Fruit fly (Drosophila melanogaster) whole organism, embryonic: ENCODE results near the gene mop.

ENCODE experiments used
- Antp ChIP-seq: fragments of 200-800 bp; sonication (Bioruptor generic); optimal IDR thresholded peaks from 3 replicates; lab custom pipeline; 2016; ENCODE audit warnings: missing biosample characterization, missing genetic modification characterization
- Atf-2 ChIP-seq: fragments of 200-800 bp; sonication (Bioruptor generic); optimal IDR thresholded peaks from 2 replicates; lab custom pipeline; 2016; ENCODE audit warnings: missing biosample characterization, missing genetic modification characterization
- Blimp-1 ChIP-seq: fragments of 200-800 bp; sonication (Bioruptor generic); optimal IDR thresholded peaks from 3 replicates; lab custom pipeline; 2018; ENCODE audit warnings: missing biosample characterization, missing genetic modification characterization, mild to moderate bottlenecking, moderate library complexity, missing genetic modification reagents
- CG11093 ChIP-seq: fragments of 200-800 bp; sonication (Bioruptor generic); IDR thresholded peaks from 3 replicates; pipeline ENCODE4 v1.3.6; 2022; ENCODE audit warnings: missing biosample characterization, missing genetic modification characterization
- CG11504 ChIP-seq: fragments of 200-800 bp; sonication (Bioruptor generic); optimal IDR thresholded peaks from 3 replicates; lab custom pipeline; 2019; ENCODE audit warnings: missing biosample characterization, mild to moderate bottlenecking, missing genetic modification characterization, moderate library complexity
- CG11695 ChIP-seq: fragments of 200-800 bp; sonication (Bioruptor generic); IDR thresholded peaks from 3 replicates; pipeline ENCODE4 v1.3.6; 2022; ENCODE audit warnings: missing biosample characterization, missing genetic modification characterization
- CG12219 ChIP-seq: fragments of 200-800 bp; sonication (Bioruptor generic); optimal IDR thresholded peaks from 3 replicates; lab custom pipeline; 2018; ENCODE audit warnings: missing biosample characterization, mild to moderate bottlenecking, missing genetic modification characterization
- CG12299 ChIP-seq: fragments of 200-800 bp; sonication (Bioruptor generic); optimal IDR thresholded peaks from 2 replicates; lab custom pipeline; 2018; ENCODE audit warnings: missing biosample characterization, mild to moderate bottlenecking, missing genetic modification characterization
- CG13624 ChIP-seq: fragments of 200-800 bp; sonication (Bioruptor generic); optimal IDR thresholded peaks from 2 replicates; lab custom pipeline; 2016; ENCODE audit warnings: missing biosample characterization, missing genetic modification characterization
- CG16779 ChIP-seq: fragments of 200-800 bp; sonication (Bioruptor generic); IDR thresholded peaks from 2 replicates; pipeline ENCODE4 v1.3.6; 2022; ENCODE audit warnings: missing biosample characterization, missing genetic modification characterization
- CG17328 ChIP-seq: fragments of 200-800 bp; sonication (Bioruptor generic); IDR thresholded peaks from 2 replicates; pipeline ENCODE4 v1.3.6; 2022; ENCODE audit warnings: missing biosample characterization, missing genetic modification characterization
- CG18599 ChIP-seq: fragments of 200-800 bp; sonication (Bioruptor generic); optimal IDR thresholded peaks from 3 replicates; lab custom pipeline; 2017; ENCODE audit warnings: missing biosample characterization, missing genetic modification characterization, mild to moderate bottlenecking, moderate library complexity, missing genetic modification reagents
- CG2199 ChIP-seq: fragments of 200-800 bp; sonication (Bioruptor generic); IDR thresholded peaks from 3 replicates; pipeline ENCODE4 v1.3.6; 2022; ENCODE audit warnings: missing biosample characterization, missing genetic modification characterization
- CG2712 ChIP-seq: fragments of 200-800 bp; optimal IDR thresholded peaks from 3 replicates; lab custom pipeline; 2019; ENCODE audit warnings: missing biosample characterization, mild to moderate bottlenecking, missing genetic modification characterization, moderate library complexity
- CG30403 ChIP-seq: fragments of 200-800 bp; sonication (Bioruptor generic); optimal IDR thresholded peaks from 3 replicates; lab custom pipeline; 2016; ENCODE audit warnings: missing biosample characterization, missing genetic modification characterization
- CG33557 ChIP-seq: fragments of 200-800 bp; sonication (Bioruptor generic); optimal IDR thresholded peaks from 2 replicates; lab custom pipeline; 2019; ENCODE audit warnings: missing biosample characterization, mild to moderate bottlenecking, missing genetic modification characterization, moderate library complexity
- CG5245 ChIP-seq: fragments of 200-800 bp; sonication (Bioruptor generic); optimal IDR thresholded peaks from 3 replicates; lab custom pipeline; 2016; ENCODE audit warnings: missing biosample characterization, missing genetic modification characterization
- CG7839 ChIP-seq: fragments of 200-800 bp; sonication (Bioruptor generic); optimal IDR thresholded peaks from 3 replicates; lab custom pipeline; 2018; ENCODE audit warnings: missing biosample characterization, mild to moderate bottlenecking, missing genetic modification characterization, moderate library complexity
- CG8281 ChIP-seq: fragments of 200-800 bp; sonication (Bioruptor generic); optimal IDR thresholded peaks from 2 replicates; lab custom pipeline; 2018; ENCODE audit warnings: missing biosample characterization, mild to moderate bottlenecking, missing genetic modification characterization, moderate library complexity
- CG9727 ChIP-seq: fragments of 200-800 bp; sonication (Bioruptor generic); optimal IDR thresholded peaks from 3 replicates; lab custom pipeline; 2017; ENCODE audit warnings: missing biosample characterization, mild to moderate bottlenecking, missing genetic modification characterization
- CG9817 ChIP-seq: fragments of 200-800 bp; sonication (Bioruptor generic); optimal IDR thresholded peaks from 2 replicates; lab custom pipeline; 2018; ENCODE audit warnings: missing biosample characterization, mild to moderate bottlenecking, missing genetic modification characterization, moderate library complexity
- CTCF ChIP-seq: fragments of 200-800 bp; sonication (Bioruptor generic); optimal IDR thresholded peaks from 2 replicates; lab custom pipeline; 2017; ENCODE audit warnings: missing biosample characterization, mild to moderate bottlenecking, missing genetic modification characterization, moderate library complexity
- Chrac-16 ChIP-seq: fragments of 200-800 bp; sonication (Bioruptor generic); optimal IDR thresholded peaks from 3 replicates; lab custom pipeline; 2016; ENCODE audit warnings: missing biosample characterization, missing genetic modification characterization
- Dip2 ChIP-seq: fragments of 200-800 bp; sonication (Bioruptor generic); IDR thresholded peaks from 2 replicates; pipeline ENCODE4 v1.3.6; 2022; ENCODE audit warnings: missing biosample characterization, missing genetic modification characterization
- Ets97D ChIP-seq: fragments of 200-800 bp; sonication (Bioruptor generic); optimal IDR thresholded peaks from 3 replicates; lab custom pipeline; 2016; ENCODE audit warnings: missing biosample characterization, missing genetic modification characterization
- Gug ChIP-seq: fragments of 200-800 bp; sonication (Bioruptor generic); IDR thresholded peaks from 4 replicates; pipeline ENCODE4 v1.3.6; 2022; ENCODE audit warnings: missing biosample characterization, missing genetic modification characterization
- HLH54F ChIP-seq: fragments of 200-800 bp; sonication (Bioruptor generic); optimal IDR thresholded peaks from 3 replicates; lab custom pipeline; 2016; ENCODE audit warnings: missing biosample characterization, missing genetic modification characterization
- HmgZ ChIP-seq: fragments of 200-800 bp; sonication (Bioruptor generic); optimal IDR thresholded peaks from 2 replicates; lab custom pipeline; 2018; ENCODE audit warnings: missing biosample characterization, mild to moderate bottlenecking, missing genetic modification characterization
- Lhr ChIP-seq: fragments of 200-800 bp; sonication (Bioruptor generic); optimal IDR thresholded peaks from 3 replicates; lab custom pipeline; 2017; ENCODE audit warnings: mild to moderate bottlenecking, missing biosample characterization, missing genetic modification reagents, missing genetic modification characterization
- Lim3 ChIP-seq: fragments of 200-800 bp; sonication (Bioruptor generic); IDR thresholded peaks from 2 replicates; pipeline ENCODE4 v1.3.6; 2022; ENCODE audit warnings: missing biosample characterization, missing genetic modification characterization
- Mad ChIP-seq: fragments of 200-800 bp; sonication (Bioruptor generic); optimal IDR thresholded peaks from 2 replicates; lab custom pipeline; 2016; ENCODE audit warnings: missing biosample characterization, missing genetic modification characterization
- Pdp1 ChIP-seq, 2 experiments: fragments of 200-800 bp; sonication (Bioruptor generic); optimal IDR thresholded peaks; 3 replicates each; lab custom pipeline; 2016; ENCODE audit warnings: missing biosample characterization in 2 of 2, missing genetic modification characterization in 2 of 2, mild to moderate bottlenecking in 1 of 2, moderate library complexity in 1 of 2
- Tbp ChIP-seq: fragments of >200 bp; optimal IDR thresholded peaks from 2 replicates; lab custom pipeline; 2018; ENCODE audit warnings: missing biosample characterization, missing genetic modification characterization
- aop ChIP-seq: fragments of 200-800 bp; sonication (Bioruptor generic); IDR thresholded peaks from 2 replicates; pipeline ENCODE4 v1.3.6; 2022; ENCODE audit warnings: missing biosample characterization, missing genetic modification characterization
- dmrt99B ChIP-seq: fragments of 200-800 bp; sonication (Bioruptor generic); optimal IDR thresholded peaks from 2 replicates; lab custom pipeline; 2018; ENCODE audit warnings: missing biosample characterization, mild to moderate bottlenecking, missing genetic modification characterization, moderate library complexity
- ewg ChIP-seq: fragments of 200-800 bp; sonication (Bioruptor generic); optimal IDR thresholded peaks from 3 replicates; lab custom pipeline; 2017; ENCODE audit warnings: mild to moderate bottlenecking, missing biosample characterization, missing genetic modification reagents, missing genetic modification characterization
- ftz-f1 ChIP-seq: fragments of 200-800 bp; sonication (Bioruptor generic); optimal IDR thresholded peaks from 2 replicates; lab custom pipeline; 2016; ENCODE audit warnings: missing biosample characterization, missing genetic modification characterization
- hb ChIP-seq: fragments of 200-800 bp; sonication (Bioruptor generic); IDR thresholded peaks from 3 replicates; pipeline ENCODE4 v1.3.6; 2022; ENCODE audit warnings: missing biosample characterization, missing genetic modification characterization; ENCODE audit not compliant: partially characterized antibody
- her ChIP-seq: fragments of 200-800 bp; sonication (Bioruptor generic); optimal IDR thresholded peaks from 2 replicates; lab custom pipeline; 2016; ENCODE audit warnings: missing biosample characterization, missing genetic modification characterization
- jumu ChIP-seq: fragments of 200-800 bp; sonication (Bioruptor generic); optimal IDR thresholded peaks from 3 replicates; lab custom pipeline; 2016; ENCODE audit warnings: missing biosample characterization, missing genetic modification characterization
- kni ChIP-seq: fragments of 200-800 bp; sonication (Bioruptor generic); optimal IDR thresholded peaks from 3 replicates; lab custom pipeline; 2017; ENCODE audit warnings: mild to moderate bottlenecking, missing biosample characterization, missing genetic modification reagents, missing genetic modification characterization
- nom ChIP-seq: fragments of 200-800 bp; sonication (Bioruptor generic); optimal IDR thresholded peaks from 2 replicates; lab custom pipeline; 2017; ENCODE audit warnings: missing biosample characterization, missing genetic modification characterization, mild to moderate bottlenecking, moderate library complexity, missing genetic modification reagents
- odd ChIP-seq: fragments of 200-800 bp; sonication (Bioruptor generic); optimal IDR thresholded peaks from 2 replicates; lab custom pipeline; 2017; ENCODE audit warnings: missing biosample characterization, mild to moderate bottlenecking, missing genetic modification characterization
- onecut ChIP-seq: fragments of 200-800 bp; sonication (Bioruptor generic); IDR thresholded peaks from 2 replicates; pipeline ENCODE4 v1.3.6; 2022; ENCODE audit warnings: missing biosample characterization, missing genetic modification characterization
- salm ChIP-seq: fragments of 200-800 bp; sonication (Bioruptor generic); optimal IDR thresholded peaks from 2 replicates; lab custom pipeline; 2018; ENCODE audit warnings: missing biosample characterization, mild to moderate bottlenecking, missing genetic modification characterization
- sim ChIP-seq: fragments of 200-800 bp; sonication (Bioruptor generic); IDR thresholded peaks from 2 replicates; pipeline ENCODE4 v1.3.6; 2022; ENCODE audit warnings: missing biosample characterization, missing genetic modification characterization
- sob ChIP-seq: fragments of 200-800 bp; sonication (Bioruptor generic); IDR thresholded peaks from 2 replicates; pipeline ENCODE4 v1.3.6; 2022; ENCODE audit warnings: missing biosample characterization, missing genetic modification characterization
- vvl ChIP-seq: fragments of 200-800 bp; sonication (Bioruptor generic); IDR thresholded peaks from 2 replicates; pipeline ENCODE4 v1.3.6; 2022; ENCODE audit warnings: missing biosample characterization, missing genetic modification characterization
- zfh1 ChIP-seq: fragments of 200-800 bp; sonication (Bioruptor generic); IDR thresholded peaks from 3 replicates; pipeline ENCODE4 v1.3.6; 2022; ENCODE audit warnings: missing biosample characterization, missing genetic modification characterization

Gene mop

DNA sequence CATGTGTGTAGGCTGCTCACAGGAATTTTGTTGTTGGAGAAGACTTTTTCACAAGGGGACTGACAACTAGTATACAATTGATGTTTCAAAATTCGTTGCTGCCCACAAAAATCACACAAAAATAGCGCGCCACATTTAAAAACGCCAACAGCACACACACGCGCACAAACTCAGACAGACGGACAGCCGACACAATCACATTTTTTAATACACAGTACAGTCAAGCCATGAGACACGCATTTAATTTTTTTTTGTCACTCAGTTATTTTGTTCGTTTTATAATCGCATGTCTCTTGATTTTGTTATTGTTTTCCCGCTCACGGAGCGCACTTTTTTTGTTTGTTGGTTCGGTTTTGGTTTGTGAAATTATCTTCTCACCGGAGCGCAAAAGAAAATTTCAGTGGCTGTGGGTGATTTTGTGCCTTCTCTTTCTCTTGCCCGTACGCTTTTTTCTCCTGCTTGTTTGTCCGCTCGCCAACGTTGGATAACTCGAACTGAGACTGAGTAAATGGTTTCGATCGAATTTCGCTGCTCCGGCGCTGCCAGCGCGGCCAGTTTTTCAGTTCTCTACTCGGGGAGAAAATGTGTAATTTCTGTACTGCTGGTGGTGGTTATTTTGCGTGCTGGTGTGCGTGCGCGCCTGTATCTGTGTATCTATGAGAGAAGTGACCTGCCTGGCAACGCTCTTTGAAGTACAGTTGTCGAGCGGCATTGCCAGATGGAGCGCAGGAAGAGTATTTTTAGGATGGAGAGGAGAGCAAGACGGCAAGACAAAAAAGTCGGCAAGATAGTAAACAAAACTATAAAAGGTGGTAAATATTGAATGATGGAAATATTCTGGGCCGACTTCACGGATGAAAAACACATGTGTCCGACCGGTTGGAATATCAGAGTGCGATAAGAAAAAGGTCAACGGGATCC is 18.2 kb downstream of the mop start, which contains the start of gene CG42507 (continued):
- TF ChIP-seq Lim3 (GFP tag; lab: Robert Waterston, UW): no peak
- TF ChIP-seq HLH54F (GFP tag; lab: Kevin White, UChicago): peak; percentile 19
- TF ChIP-seq vvl (GFP tag; lab: Robert Waterston, UW): peak; percentile 68
- no peak for TF ChIP-seq hb (GFP tag; lab: Robert Waterston, UW)
- TF ChIP-seq Lhr (GFP tag; lab: Kevin White, UChicago): no peak
- TF ChIP-seq CTCF (GFP tag; lab: Kevin White, UChicago): no peak
- peak; percentile 24 for TF ChIP-seq ewg (GFP tag; lab: Kevin White, UChicago)
- TF ChIP-seq CG11695 (GFP tag; lab: Robert Waterston, UW): peak; percentile 53; the same call in 1 of the 3 replicates
- TF ChIP-seq HmgZ (tag; lab: Kevin White, UChicago): peak; percentile 9
- peak; percentile 24 for TF ChIP-seq odd (GFP tag; lab: Kevin White, UChicago)
- peak; percentile 65 for TF ChIP-seq nom
- TF ChIP-seq Atf-2 (GFP tag; lab: Kevin White, UChicago): no peak
- TF ChIP-seq CG8281 (tag; lab: Kevin White, UChicago): peak; percentile 61
- TF ChIP-seq CG5245: no peak
- no peak for TF ChIP-seq CG9817 (tag; lab: Kevin White, UChicago)
- TF ChIP-seq CG30403: no peak
- no peak for TF ChIP-seq CG16779 (GFP tag; lab: Robert Waterston, UW)
- no peak; the same call in 1 of the 2 replicates for TF ChIP-seq sob
- TF ChIP-seq Pdp1 (GFP tag; optimal IDR thresholded peaks at IDR 0.05; lab: Kevin White, UChicago): peak in 1 of 2 experiments; percentile 90
- TF ChIP-seq her: peak; percentile 3
- peak; percentile 53 for TF ChIP-seq CG12219
- TF ChIP-seq CG7839: peak; percentile 20
- no peak for TF ChIP-seq sim (GFP tag; lab: Robert Waterston, UW)
- peak; percentile 73; the same call in 2 of the 3 replicates for TF ChIP-seq CG2199
- TF ChIP-seq CG9727 (GFP tag; lab: Kevin White, UChicago): peak; percentile 47
- no peak for TF ChIP-seq CG2712 (tag; lab: Kevin White, UChicago)
- peak; percentile 27; the same call in 1 of the 3 replicates for TF ChIP-seq zfh1
- peak; percentile 5 for TF ChIP-seq dmrt99B (tag; lab: Kevin White, UChicago)
- no peak for TF ChIP-seq Tbp (GFP tag; lab: Kevin White, UChicago)
- TF ChIP-seq aop (GFP tag; lab: Robert Waterston, UW): no peak
- no peak for TF ChIP-seq Antp (GFP tag; lab: Kevin White, UChicago)
- TF ChIP-seq Blimp-1 (GFP tag; lab: Kevin White, UChicago): peak; percentile 13
- TF ChIP-seq Gug (GFP tag; lab: Robert Waterston, UW): no peak
- no peak for TF ChIP-seq CG12299 (tag; lab: Kevin White, UChicago)
- no peak for TF ChIP-seq Dip2 (GFP tag; lab: Robert Waterston, UW)
- peak; percentile 4 for TF ChIP-seq CG11504 (tag; lab: Kevin White, UChicago)
- no peak for TF ChIP-seq jumu (GFP tag; lab: Kevin White, UChicago)
- no peak for TF ChIP-seq CG13624 (GFP tag; lab: Kevin White, UChicago)
- TF ChIP-seq kni (GFP tag; lab: Kevin White, UChicago): peak; percentile 95
- TF ChIP-seq Chrac-16: no peak
- no peak for TF ChIP-seq Ets97D (GFP tag; lab: Kevin White, UChicago)
- TF ChIP-seq CG11093 (GFP tag; lab: Robert Waterston, UW): no peak; the same call in 2 of the 3 replicates
- TF ChIP-seq CG33557 (GFP tag; lab: Kevin White, UChicago): peak; percentile 63
- peak; percentile 75 for TF ChIP-seq ftz-f1 (GFP tag; lab: Kevin White, UChicago)
- peak; percentile 66 for TF ChIP-seq CG18599 (GFP tag; lab: Kevin White, UChicago)
- no peak for TF ChIP-seq salm (tag; lab: Kevin White, UChicago)
- TF ChIP-seq Mad (GFP tag; lab: Kevin White, UChicago): no peak
- TF ChIP-seq onecut (GFP tag; lab: Robert Waterston, UW): peak; percentile 72
- no peak for TF ChIP-seq CG17328 (GFP tag; lab: Robert Waterston, UW)
